Worm (Caenorhabditis elegans) whole organism, L3 larva: ENCODE results near the gene F58H1.5.
A peak's percentile ranks its signal among the peaks of the same experiment; 100 is the strongest.

ENCODE experiments used
- R02D3.7 ChIP-seq: fragments of 150-350 bp; optimal IDR thresholded peaks from 2 replicates; lab custom pipeline; 2014; ENCODE audit warnings: missing biosample characterization, missing genetic modification characterization
- aly-2 ChIP-seq: fragments of 150-350 bp; optimal IDR thresholded peaks from 2 replicates; lab custom pipeline; 2014; ENCODE audit warnings: missing biosample characterization, missing genetic modification characterization
- ama-1 ChIP-seq: fragments of 150-350 bp; optimal IDR thresholded peaks from 2 replicates; lab custom pipeline; 2018
- ceh-16 ChIP-seq: sonication (generic microtip); optimal IDR thresholded peaks from 2 replicates; lab custom pipeline; 2017; ENCODE audit warnings: missing biosample characterization, missing genetic modification characterization
- ceh-28 ChIP-seq: fragments of 150-350 bp; optimal IDR thresholded peaks from 2 replicates; lab custom pipeline; 2014; ENCODE audit warnings: missing biosample characterization, missing genetic modification reagents, missing genetic modification characterization
- ceh-82 ChIP-seq: fragments of 150-350 bp; optimal IDR thresholded peaks from 2 replicates; lab custom pipeline; 2014; ENCODE audit warnings: missing biosample characterization, missing genetic modification characterization
- ceh-9 ChIP-seq: sonication (generic microtip); optimal IDR thresholded peaks from 2 replicates; lab custom pipeline; 2018; ENCODE audit warnings: missing biosample characterization, missing genetic modification characterization
- egl-27 ChIP-seq: sonication (generic microtip); optimal IDR thresholded peaks from 4 replicates; lab custom pipeline; 2017; ENCODE audit warnings: missing biosample characterization, missing genetic modification reagents, missing genetic modification characterization
- elt-1 ChIP-seq: fragments of 150-350 bp; optimal IDR thresholded peaks from 2 replicates; lab custom pipeline; 2014; ENCODE audit warnings: missing biosample characterization, missing genetic modification characterization
- elt-2 ChIP-seq: sonication (generic microtip); optimal IDR thresholded peaks from 2 replicates; lab custom pipeline; 2016; ENCODE audit warnings: missing genetic modification reagents, mild to moderate bottlenecking, missing genetic modification characterization, missing compliant biosample characterization
- elt-3 ChIP-seq, 3 experiments: fragments of 150-350 bp in 1 of 3; sonication (generic microtip) in 2 of 3; optimal IDR thresholded peaks; 2 replicates in 2 of 3; 4 replicates in 1 of 3; lab custom pipeline; 2014 to 2017; ENCODE audit warnings: missing biosample characterization in 3 of 3, missing genetic modification characterization in 3 of 3
- eor-1 ChIP-seq, 2 experiments: fragments of 150-350 bp; optimal IDR thresholded peaks; 2 replicates each; lab custom pipeline; 2014 to 2018; ENCODE audit warnings: missing biosample characterization in 2 of 2, missing genetic modification characterization in 2 of 2
- fkh-10 ChIP-seq: sonication (generic microtip); optimal IDR thresholded peaks from 2 replicates; lab custom pipeline; 2017; ENCODE audit warnings: missing biosample characterization, missing genetic modification reagents, missing genetic modification characterization
- fos-1 ChIP-seq: fragments of 150-350 bp; optimal IDR thresholded peaks from 2 replicates; lab custom pipeline; 2014; ENCODE audit warnings: missing biosample characterization, missing genetic modification characterization
- hmg-11 ChIP-seq: sonication (generic microtip); optimal IDR thresholded peaks from 2 replicates; lab custom pipeline; 2016; ENCODE audit warnings: missing genetic modification characterization, missing compliant biosample characterization
- jun-1 ChIP-seq: fragments of 150-350 bp; optimal IDR thresholded peaks from 2 replicates; lab custom pipeline; 2014; ENCODE audit warnings: missing biosample characterization, missing genetic modification reagents, missing genetic modification characterization
- lin-15B ChIP-seq: fragments of 150-350 bp; optimal IDR thresholded peaks from 2 replicates; lab custom pipeline; 2014; ENCODE audit warnings: missing biosample characterization, missing genetic modification characterization
- lin-39 ChIP-seq: fragments of 150-350 bp; optimal IDR thresholded peaks from 2 replicates; lab custom pipeline; 2018; ENCODE audit warnings: missing biosample characterization, missing genetic modification reagents, missing genetic modification characterization
- mdl-1 ChIP-seq: fragments of 150-350 bp; optimal IDR thresholded peaks from 2 replicates; lab custom pipeline; 2014; ENCODE audit warnings: missing biosample characterization, missing genetic modification characterization
- mml-1 ChIP-seq: fragments of 150-350 bp; sonication (generic microtip); optimal IDR thresholded peaks from 3 replicates; lab custom pipeline; 2014; ENCODE audit warnings: missing biosample characterization, missing genetic modification characterization
- nfya-1 ChIP-seq: sonication (generic microtip); optimal IDR thresholded peaks from 2 replicates; lab custom pipeline; 2017; ENCODE audit warnings: missing genetic modification characterization, mild to moderate bottlenecking, missing compliant biosample characterization, antibody characterized with exemption, moderate library complexity; ENCODE audit not compliant: insufficient read depth
- nhr-11 ChIP-seq: fragments of 150-350 bp; optimal IDR thresholded peaks from 2 replicates; lab custom pipeline; 2014; ENCODE audit warnings: missing biosample characterization, missing genetic modification characterization
- nhr-12 ChIP-seq: fragments of 150-350 bp; optimal IDR thresholded peaks from 2 replicates; lab custom pipeline; 2014; ENCODE audit warnings: missing biosample characterization, missing genetic modification characterization
- nhr-23 ChIP-seq: fragments of 150-350 bp; optimal IDR thresholded peaks from 2 replicates; lab custom pipeline; 2014; ENCODE audit warnings: missing biosample characterization, missing genetic modification reagents, missing genetic modification characterization
- nhr-237 ChIP-seq: fragments of 150-350 bp; optimal IDR thresholded peaks from 2 replicates; lab custom pipeline; 2014; ENCODE audit warnings: missing biosample characterization, missing genetic modification characterization
- nhr-25 ChIP-seq: sonication (generic microtip); optimal IDR thresholded peaks from 2 replicates; lab custom pipeline; 2017; ENCODE audit warnings: missing biosample characterization, missing genetic modification characterization
- nhr-43 ChIP-seq: sonication (generic microtip); optimal IDR thresholded peaks from 2 replicates; lab custom pipeline; 2016; ENCODE audit warnings: mild to moderate bottlenecking, missing genetic modification characterization, missing compliant biosample characterization; ENCODE audit not compliant: poor library complexity, severe bottlenecking
- nhr-67 ChIP-seq: fragments of 150-350 bp; optimal IDR thresholded peaks from 2 replicates; lab custom pipeline; 2014; ENCODE audit warnings: missing biosample characterization, missing genetic modification characterization
- nhr-77 ChIP-seq: fragments of 150-350 bp; optimal IDR thresholded peaks from 2 replicates; lab custom pipeline; 2014; ENCODE audit warnings: missing biosample characterization, missing genetic modification characterization
- pha-4 ChIP-seq: fragments of 150-350 bp; optimal IDR thresholded peaks from 2 replicates; lab custom pipeline; 2014; ENCODE audit warnings: missing biosample characterization, missing genetic modification reagents, missing genetic modification characterization
- pqm-1 ChIP-seq: fragments of 150-350 bp; optimal IDR thresholded peaks from 2 replicates; lab custom pipeline; 2017; ENCODE audit warnings: missing biosample characterization, missing genetic modification characterization, inconsistent platforms
- sea-2 ChIP-seq: fragments of 150-350 bp; sonication (generic microtip); optimal IDR thresholded peaks from 4 replicates; lab custom pipeline; 2014; ENCODE audit warnings: missing biosample characterization, missing genetic modification reagents, missing genetic modification characterization
- skn-1 ChIP-seq: fragments of 150-350 bp; optimal IDR thresholded peaks from 2 replicates; lab custom pipeline; 2014; ENCODE audit warnings: missing biosample characterization, missing genetic modification characterization
- snpc-4 ChIP-seq: fragments of 150-350 bp; optimal IDR thresholded peaks from 2 replicates; lab custom pipeline; 2014; ENCODE audit warnings: missing biosample characterization, missing genetic modification characterization
- zag-1 ChIP-seq: fragments of 150-350 bp; optimal IDR thresholded peaks from 2 replicates; lab custom pipeline; 2014; ENCODE audit warnings: missing biosample characterization, missing genetic modification characterization
- ztf-11 ChIP-seq: fragments of 150-350 bp; optimal IDR thresholded peaks from 2 replicates; lab custom pipeline; 2014; ENCODE audit warnings: missing biosample characterization, missing genetic modification characterization

The F58H1.5 gene

ce11 chrV:11946818-11947217 lies 11.4 kb upstream of the F58H1.5 start:
- TF ChIP-seq egl-27 (tag; lab: Kevin White, UChicago), result no peak
- TF ChIP-seq pqm-1 (tag; lab: Kevin White, UChicago), result no peak
- TF ChIP-seq sea-2, result no peak
- no peak for TF ChIP-seq ceh-28 (tag; lab: Kevin White, UChicago)
- TF ChIP-seq nhr-77 (tag; lab: Kevin White, UChicago), result no peak
- no peak for TF ChIP-seq elt-3 (tag; optimal IDR thresholded peaks at IDR 0.05; lab: Kevin White, UChicago)
- no peak for TF ChIP-seq nhr-43 (tag; lab: Kevin White, UChicago)
- TF ChIP-seq ceh-9, result no peak
- no peak for TF ChIP-seq elt-2 (tag; lab: Kevin White, UChicago)
- TF ChIP-seq jun-1 (tag; lab: Kevin White, UChicago), result no peak
- TF ChIP-seq zag-1 (tag; lab: Kevin White, UChicago), result no peak
- no peak for TF ChIP-seq aly-2 (tag; lab: Kevin White, UChicago)
- no peak for TF ChIP-seq mml-1 (tag; lab: Kevin White, UChicago)
- TF ChIP-seq mdl-1, result no peak
- no peak for TF ChIP-seq lin-39 (tag; lab: Kevin White, UChicago)
- no peak for TF ChIP-seq elt-1 (tag; lab: Kevin White, UChicago)
- no peak for TF ChIP-seq ceh-16 (tag; lab: Kevin White, UChicago)

ce11 chrV:11947414-11947954 lies 10.7 kb upstream of the F58H1.5 start:
- no peak for TF ChIP-seq nfya-1 (tag; lab: Kevin White, UChicago)
- no peak for TF ChIP-seq jun-1 (tag; lab: Kevin White, UChicago)
- TF ChIP-seq, all 47 proteins: peak for 0

- TF ChIP-seq nhr-25 (tag; lab: Kevin White, UChicago), result no peak
- no peak for TF ChIP-seq elt-3 (tag; optimal IDR thresholded peaks at IDR 0.05; lab: Kevin White, UChicago)
- no peak for TF ChIP-seq nhr-77 (tag; lab: Kevin White, UChicago)
- no peak for TF ChIP-seq R02D3.7 (tag; lab: Kevin White, UChicago)
- TF ChIP-seq aly-2 (tag; lab: Kevin White, UChicago), result no peak
- TF ChIP-seq lin-15B (tag; lab: Kevin White, UChicago), result no peak
- no peak for TF ChIP-seq elt-2 (tag; lab: Kevin White, UChicago)
- no peak for TF ChIP-seq fkh-10
- TF ChIP-seq fos-1 (tag; lab: Kevin White, UChicago), result no peak
- TF ChIP-seq nhr-67 (tag; lab: Kevin White, UChicago), result no peak
- no peak for TF ChIP-seq nhr-12 (tag; lab: Kevin White, UChicago)
- no peak for TF ChIP-seq nhr-23 (tag; lab: Kevin White, UChicago)
- no peak for TF ChIP-seq jun-1 (tag; lab: Kevin White, UChicago)
- no peak for TF ChIP-seq zag-1 (tag; lab: Kevin White, UChicago)
- no peak for TF ChIP-seq nhr-43 (tag; lab: Kevin White, UChicago)
- no peak for TF ChIP-seq hmg-11
These were observed 9.6 kb upstream of the F58H1.5 start for ce11 chrV:11948581-11948980.

- TF ChIP-seq ztf-11 (tag; lab: Kevin White, UChicago) (no peak), lin-39 (tag; lab: Kevin White, UChicago) (peak; percentile 31), ceh-82 (no peak), elt-3 (tag; optimal IDR thresholded peaks at IDR 0.05; lab: Kevin White, UChicago) (no peak), skn-1 (tag; lab: Kevin White, UChicago) (no peak)
These were observed 8.6 kb upstream of the F58H1.5 start for ce11 chrV:11949509-11950117.

ce11 chrV:11951227-11951626 lies 7.0 kb upstream of the F58H1.5 start:
- no peak for TF ChIP-seq nfya-1 (tag; lab: Kevin White, UChicago)
- peak; percentile 67 for TF ChIP-seq pha-4 (tag; lab: Kevin White, UChicago)
- TF ChIP-seq nhr-11 (tag; lab: Kevin White, UChicago), result no peak
- no peak for TF ChIP-seq eor-1 (tag; optimal IDR thresholded peaks at IDR 0.05; lab: Kevin White, UChicago)
- no peak for TF ChIP-seq snpc-4 (tag; lab: Kevin White, UChicago)
- TF ChIP-seq fos-1 (tag; lab: Kevin White, UChicago), result no peak
- TF ChIP-seq nhr-237, result no peak
- no peak for TF ChIP-seq nhr-25 (tag; lab: Kevin White, UChicago)
- TF ChIP-seq ama-1 (lab: Kevin White, UChicago), result no peak
